Fruit fly (Drosophila melanogaster) whole organism, embryonic: ENCODE measurements around the gene CG11975.

ENCODE experiments used
- CG12236 ChIP-seq: fragments of 200-800 bp; sonication (Bioruptor generic); optimal IDR thresholded peaks from 2 replicates; lab custom pipeline; 2016; ENCODE audit warnings: missing biosample characterization, missing genetic modification characterization
- CG2120 ChIP-seq: fragments of 200-800 bp; sonication (Bioruptor generic); optimal IDR thresholded peaks from 3 replicates; lab custom pipeline; 2016; ENCODE audit warnings: missing biosample characterization, missing genetic modification characterization
- CG32532 ChIP-seq: fragments of 200-800 bp; sonication (Bioruptor generic); IDR thresholded peaks from 2 replicates; pipeline ENCODE4 v1.3.6; 2022; ENCODE audit warnings: missing biosample characterization, missing genetic modification characterization
- CG4730 ChIP-seq: fragments of 200-800 bp; sonication (Bioruptor generic); IDR thresholded peaks from 2 replicates; pipeline ENCODE4 v1.3.6; 2022; ENCODE audit warnings: missing biosample characterization, missing genetic modification characterization
- CG6791 ChIP-seq: fragments of 200-800 bp; sonication (Bioruptor generic); IDR thresholded peaks from 3 replicates; pipeline ENCODE4 v1.3.6; 2022; ENCODE audit warnings: missing biosample characterization, missing genetic modification characterization; ENCODE audit not compliant: partially characterized antibody
- CG8478 ChIP-seq: fragments of >200 bp; optimal IDR thresholded peaks from 2 replicates; lab custom pipeline; 2018
- CrebB ChIP-seq: fragments of 200-800 bp; sonication (Bioruptor generic); optimal IDR thresholded peaks from 3 replicates; lab custom pipeline; 2018; ENCODE audit warnings: missing biosample characterization, mild to moderate bottlenecking, missing genetic modification characterization
- Sox102F ChIP-seq: fragments of 200-800 bp; sonication (Bioruptor generic); optimal IDR thresholded peaks from 2 replicates; lab custom pipeline; 2018; ENCODE audit warnings: missing biosample characterization, mild to moderate bottlenecking, missing genetic modification characterization, moderate library complexity
- ac ChIP-seq: fragments of 200-800 bp; sonication (Bioruptor generic); optimal IDR thresholded peaks from 3 replicates; lab custom pipeline; 2017; ENCODE audit warnings: missing biosample characterization, mild to moderate bottlenecking, missing genetic modification characterization
- chm ChIP-seq: fragments of 200-800 bp; sonication (Bioruptor generic); IDR thresholded peaks from 2 replicates; pipeline ENCODE4 v1.3.6; 2022; ENCODE audit warnings: missing biosample characterization, missing genetic modification characterization
- pan ChIP-seq, 4 experiments: fragments of >200 bp in 3 of 4; fragments of 200-800 bp in 1 of 4; sonication (Bioruptor generic) in 1 of 4; optimal IDR thresholded peaks in 3 of 4; IDR thresholded peaks in 1 of 4; 2 replicates each; pipeline versions ENCODE4 v1.3.6 to Lab custom; 2017 to 2022; ENCODE audit warnings: missing biosample characterization in 2 of 4, missing genetic modification characterization in 2 of 4, mixed read lengths in 1 of 4

DNA sequence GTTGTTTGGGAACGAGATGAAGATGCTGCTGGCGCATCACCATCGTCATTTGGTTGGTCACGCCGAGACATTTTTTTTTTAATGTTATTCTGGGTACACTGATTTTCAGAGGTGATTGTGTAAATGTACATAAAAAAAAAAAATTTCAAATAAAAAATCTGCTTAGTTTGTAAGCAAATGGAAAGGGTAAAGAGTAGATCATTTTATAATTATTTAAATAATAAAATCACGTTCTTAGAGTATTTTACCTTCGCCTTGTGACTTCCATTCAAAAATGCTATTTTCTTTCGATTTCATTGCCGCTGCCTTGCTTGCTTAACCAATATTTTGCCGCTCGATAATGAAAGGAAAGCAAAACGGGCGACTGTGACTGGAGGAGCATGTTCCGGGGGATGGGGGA lies 14.3 kb upstream of the CG11975 start:
- TF ChIP-seq ac: no peak
- no peak for TF ChIP-seq CG8478 (lab: Kevin White, UChicago)
- TF ChIP-seq CG4730 (GFP tag; lab: Robert Waterston, UW): no peak
- peak; percentile 75 for TF ChIP-seq Sox102F
- TF ChIP-seq CG6791 (GFP tag; lab: Robert Waterston, UW): no peak
- no peak for TF ChIP-seq CG12236 (GFP tag; lab: Kevin White, UChicago)
- TF ChIP-seq CrebB (tag; lab: Kevin White, UChicago): no peak
- TF ChIP-seq chm (GFP tag; lab: Robert Waterston, UW): no peak
- TF ChIP-seq CG32532 (GFP tag; lab: Robert Waterston, UW): no peak
- TF ChIP-seq pan (optimal IDR thresholded peaks at IDR 0.05; lab: Kevin White, UChicago): no peak
- TF ChIP-seq pan (GFP tag; optimal IDR thresholded peaks at IDR 0.05 in 1 of 2, IDR thresholded peaks at IDR 0.05 in 1 of 2): no peak
- no peak for TF ChIP-seq CG2120 (GFP tag; lab: Kevin White, UChicago)
